Worm (Caenorhabditis elegans) whole organism, early embryonic: Measurements from ENCODE around the gene srh-111.
"Not testable (repeated sequence)": the region's sequence is repeated elsewhere in the genome, so short reads cannot be mapped to it uniquely, and the experiment has no call there.

Experiments used
- F13C5.2 ChIP-seq: sonication (generic microtip); optimal IDR thresholded peaks from 2 replicates; lab custom pipeline; 2017; ENCODE audit warnings: mild to moderate bottlenecking, missing genetic modification characterization, inconsistent platforms, missing compliant biosample characterization
- ama-1 ChIP-seq: fragments of 150-350 bp; optimal IDR thresholded peaks from 2 replicates; lab custom pipeline; 2014
- ceh-13 ChIP-seq: fragments of 200-800 bp; sonication (Bioruptor generic); optimal IDR thresholded peaks from 2 replicates; lab custom pipeline; 2018; ENCODE audit warnings: mild to moderate bottlenecking, missing genetic modification characterization, missing compliant biosample characterization
- flt-1 ChIP-seq: fragments of 200-800 bp; sonication (Bioruptor generic); IDR thresholded peaks from 2 replicates; pipeline ENCODE4 v1.3.6; 2022; ENCODE audit warnings: missing genetic modification characterization, missing compliant biosample characterization
- hmbx-1 ChIP-seq: sonication (generic microtip); optimal IDR thresholded peaks from 2 replicates; lab custom pipeline; 2016; ENCODE audit warnings: mild to moderate bottlenecking, missing genetic modification characterization, missing compliant biosample characterization
- scrt-1 ChIP-seq: fragments of 200-800 bp; sonication (Bioruptor generic); IDR thresholded peaks from 2 replicates; pipeline ENCODE4 v1.3.6; 2022; ENCODE audit warnings: missing genetic modification characterization, missing compliant biosample characterization
- tra-4 ChIP-seq: sonication (generic microtip); optimal IDR thresholded peaks from 2 replicates; lab custom pipeline; 2017; ENCODE audit warnings: missing genetic modification characterization, missing compliant biosample characterization

DNA sequence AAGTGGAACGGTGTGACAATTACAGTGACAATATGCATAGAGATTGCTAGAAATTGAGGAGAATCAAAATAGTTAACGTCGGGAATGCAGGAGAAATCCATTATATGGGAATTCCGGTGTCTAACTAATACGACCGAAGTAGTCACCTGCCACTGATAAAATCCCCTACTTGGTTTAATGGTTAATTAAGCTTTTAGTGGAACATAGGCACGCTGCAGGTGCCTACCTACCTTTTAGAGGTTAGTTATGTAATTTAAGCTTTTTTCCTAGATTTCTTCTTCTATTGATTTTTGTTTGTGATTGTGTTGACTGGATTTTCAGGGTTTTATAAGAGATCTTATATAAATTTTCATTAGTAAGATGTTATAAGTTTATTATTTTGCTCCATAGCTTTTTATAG is 28.8 kb downstream of the srh-111 start, which contains the start of gene srh-203:
- not testable (repeated sequence) for TF ChIP-seq ama-1 (lab: Kevin White, UChicago); hmbx-1 (tag; lab: Kevin White, UChicago); scrt-1 (GFP tag; lab: Robert Waterston, UW); ceh-13; flt-1; tra-4 (tag; lab: Kevin White, UChicago); F13C5.2
